Worm (Caenorhabditis elegans) whole organism, L2 larva: ENCODE measurements around the gene srv-2.

Experiments
- F13H6.1 ChIP-seq: sonication (generic microtip); optimal IDR thresholded peaks from 2 replicates; lab custom pipeline; 2016; ENCODE audit warnings: missing genetic modification characterization, missing compliant biosample characterization
- Y55F3AM.14 ChIP-seq: fragments of 200-800 bp; sonication (Bioruptor generic); optimal IDR thresholded peaks from 2 replicates; lab custom pipeline; 2018; ENCODE audit warnings: mild to moderate bottlenecking, missing genetic modification characterization, missing compliant biosample characterization
- ZK546.5 ChIP-seq: sonication (generic microtip); optimal IDR thresholded peaks from 2 replicates; lab custom pipeline; 2017; ENCODE audit warnings: missing biosample characterization, missing genetic modification characterization
- aly-2 ChIP-seq: fragments of 150-350 bp; optimal IDR thresholded peaks from 2 replicates; lab custom pipeline; 2014; ENCODE audit warnings: missing biosample characterization, missing genetic modification characterization
- ama-1 ChIP-seq: fragments of 150-350 bp; optimal IDR thresholded peaks from 2 replicates; lab custom pipeline; 2018; ENCODE audit warnings: inconsistent platforms
- blmp-1 ChIP-seq: sonication (generic microtip); optimal IDR thresholded peaks from 2 replicates; lab custom pipeline; 2017; ENCODE audit warnings: missing genetic modification characterization, mild to moderate bottlenecking, missing compliant biosample characterization, antibody characterized with exemption, moderate library complexity; ENCODE audit not compliant: insufficient read depth
- ceh-16 ChIP-seq: fragments of 150-350 bp; optimal IDR thresholded peaks from 2 replicates; lab custom pipeline; 2014; ENCODE audit warnings: missing biosample characterization, missing genetic modification characterization
- ceh-82 ChIP-seq: fragments of 150-350 bp; optimal IDR thresholded peaks from 2 replicates; lab custom pipeline; 2014; ENCODE audit warnings: missing biosample characterization, missing genetic modification characterization
- crh-2 ChIP-seq: sonication (generic microtip); optimal IDR thresholded peaks from 2 replicates; lab custom pipeline; 2017; ENCODE audit warnings: missing biosample characterization, missing genetic modification characterization
- dmd-4 ChIP-seq: sonication (generic microtip); optimal IDR thresholded peaks from 2 replicates; lab custom pipeline; 2017; ENCODE audit warnings: missing biosample characterization, missing genetic modification characterization
- elt-1 ChIP-seq: fragments of 150-350 bp; optimal IDR thresholded peaks from 2 replicates; lab custom pipeline; 2014; ENCODE audit warnings: missing biosample characterization, missing genetic modification characterization
- elt-3 ChIP-seq: sonication (generic microtip); optimal IDR thresholded peaks from 2 replicates; lab custom pipeline; 2017; ENCODE audit warnings: missing biosample characterization, missing genetic modification characterization
- fos-1 ChIP-seq: fragments of 150-350 bp; optimal IDR thresholded peaks from 2 replicates; lab custom pipeline; 2014; ENCODE audit warnings: missing biosample characterization, missing genetic modification characterization
- lin-11 ChIP-seq: fragments of 150-350 bp; sonication (generic microtip); optimal IDR thresholded peaks from 2 replicates; lab custom pipeline; 2014; ENCODE audit warnings: missing biosample characterization, missing genetic modification characterization, inconsistent platforms, mixed read lengths
- lin-13 ChIP-seq: fragments of 150-350 bp; optimal IDR thresholded peaks from 2 replicates; lab custom pipeline; 2014; ENCODE audit warnings: missing biosample characterization, missing genetic modification reagents, missing genetic modification characterization
- lsy-2 ChIP-seq, 2 experiments: fragments of 150-350 bp in 1 of 2; sonication (generic microtip) in 1 of 2; optimal IDR thresholded peaks; 2 replicates each; lab custom pipeline; 2014 to 2017; ENCODE audit warnings: missing biosample characterization in 2 of 2, missing genetic modification characterization in 2 of 2
- mab-5 ChIP-seq: fragments of 150-350 bp; optimal IDR thresholded peaks from 2 replicates; lab custom pipeline; 2014; ENCODE audit warnings: missing biosample characterization, missing genetic modification characterization
- mbf-1 ChIP-seq: sonication (generic microtip); optimal IDR thresholded peaks from 2 replicates; lab custom pipeline; 2017; ENCODE audit warnings: missing biosample characterization, missing genetic modification characterization
- mdl-1 ChIP-seq, 2 experiments: fragments of 150-350 bp in 1 of 2; sonication (generic microtip) in 1 of 2; optimal IDR thresholded peaks; 2 replicates each; lab custom pipeline; 2017; ENCODE audit warnings: missing biosample characterization in 2 of 2, missing genetic modification characterization in 2 of 2
- nhr-10 ChIP-seq: sonication (generic microtip); optimal IDR thresholded peaks from 2 replicates; lab custom pipeline; 2017; ENCODE audit warnings: missing biosample characterization, missing genetic modification characterization
- nhr-11 ChIP-seq: fragments of 150-350 bp; optimal IDR thresholded peaks from 2 replicates; lab custom pipeline; 2014; ENCODE audit warnings: missing biosample characterization, missing genetic modification characterization
- nhr-21 ChIP-seq: fragments of 150-350 bp; optimal IDR thresholded peaks from 2 replicates; lab custom pipeline; 2014; ENCODE audit warnings: missing biosample characterization, missing genetic modification characterization
- nhr-23 ChIP-seq: fragments of 150-350 bp; optimal IDR thresholded peaks from 2 replicates; lab custom pipeline; 2014; ENCODE audit warnings: missing biosample characterization, missing genetic modification reagents, missing genetic modification characterization
- nhr-77 ChIP-seq: fragments of 150-350 bp; optimal IDR thresholded peaks from 2 replicates; lab custom pipeline; 2014; ENCODE audit warnings: missing biosample characterization, missing genetic modification characterization
- peb-1 ChIP-seq: fragments of 150-350 bp; optimal IDR thresholded peaks from 2 replicates; lab custom pipeline; 2014; ENCODE audit warnings: missing biosample characterization, missing genetic modification characterization
- sem-4 ChIP-seq: fragments of 150-350 bp; optimal IDR thresholded peaks from 2 replicates; lab custom pipeline; 2014; ENCODE audit warnings: missing biosample characterization, missing genetic modification reagents, missing genetic modification characterization
- skn-1 ChIP-seq: sonication (generic microtip); optimal IDR thresholded peaks from 2 replicates; lab custom pipeline; 2017; ENCODE audit warnings: missing biosample characterization, missing genetic modification characterization
- snpc-4 ChIP-seq: fragments of 150-350 bp; optimal IDR thresholded peaks from 2 replicates; lab custom pipeline; 2014; ENCODE audit warnings: missing biosample characterization, missing genetic modification characterization
- unc-55 ChIP-seq: fragments of 150-350 bp; sonication (generic microtip); optimal IDR thresholded peaks from 3 replicates; lab custom pipeline; 2014; ENCODE audit warnings: missing biosample characterization, missing genetic modification reagents, missing genetic modification characterization
- zag-1 ChIP-seq: fragments of 150-350 bp; optimal IDR thresholded peaks from 2 replicates; lab custom pipeline; 2014; ENCODE audit warnings: missing biosample characterization, missing genetic modification characterization
- ztf-11 ChIP-seq: sonication (generic microtip); optimal IDR thresholded peaks from 2 replicates; lab custom pipeline; 2017; ENCODE audit warnings: missing biosample characterization, missing genetic modification characterization
- ztf-4 ChIP-seq: fragments of 150-350 bp; optimal IDR thresholded peaks from 2 replicates; lab custom pipeline; 2014; ENCODE audit warnings: missing biosample characterization, missing genetic modification characterization

Gene srv-2

ce11 chrII:10603560-10603959, 1.5 kb upstream of the srv-2 start:
- no peak for TF ChIP-seq zag-1 (tag; lab: Kevin White, UChicago)
- TF ChIP-seq ztf-4 (tag; lab: Kevin White, UChicago) = no peak
- no peak for TF ChIP-seq lsy-2 (tag; optimal IDR thresholded peaks at IDR 0.05; lab: Kevin White, UChicago)
- TF ChIP-seq nhr-21 (tag; lab: Kevin White, UChicago) = no peak
- no peak for TF ChIP-seq Y55F3AM.14 (GFP tag; lab: Kevin White, UChicago)
- TF ChIP-seq peb-1 (tag; lab: Kevin White, UChicago) = no peak
- no peak for TF ChIP-seq ama-1 (lab: Kevin White, UChicago)
- TF ChIP-seq lin-11 (tag; lab: Kevin White, UChicago) = no peak
- TF ChIP-seq mbf-1 = no peak
- TF ChIP-seq ceh-16 (tag; lab: Kevin White, UChicago) = no peak
- TF ChIP-seq nhr-77 = no peak
- no peak for TF ChIP-seq nhr-11 (tag; lab: Kevin White, UChicago)
- no peak for TF ChIP-seq skn-1 (tag; lab: Kevin White, UChicago)
- no peak for TF ChIP-seq blmp-1 (tag; lab: Kevin White, UChicago)
- no peak for TF ChIP-seq nhr-23
- no peak for TF ChIP-seq sem-4 (tag; lab: Kevin White, UChicago)
- no peak for TF ChIP-seq ceh-82 (tag; lab: Kevin White, UChicago)
- no peak for TF ChIP-seq mdl-1 (tag; optimal IDR thresholded peaks at IDR 0.05; lab: Kevin White, UChicago)
- TF ChIP-seq crh-2 (tag; lab: Kevin White, UChicago) = no peak
- no peak for TF ChIP-seq dmd-4 (tag; lab: Kevin White, UChicago)

DNA sequence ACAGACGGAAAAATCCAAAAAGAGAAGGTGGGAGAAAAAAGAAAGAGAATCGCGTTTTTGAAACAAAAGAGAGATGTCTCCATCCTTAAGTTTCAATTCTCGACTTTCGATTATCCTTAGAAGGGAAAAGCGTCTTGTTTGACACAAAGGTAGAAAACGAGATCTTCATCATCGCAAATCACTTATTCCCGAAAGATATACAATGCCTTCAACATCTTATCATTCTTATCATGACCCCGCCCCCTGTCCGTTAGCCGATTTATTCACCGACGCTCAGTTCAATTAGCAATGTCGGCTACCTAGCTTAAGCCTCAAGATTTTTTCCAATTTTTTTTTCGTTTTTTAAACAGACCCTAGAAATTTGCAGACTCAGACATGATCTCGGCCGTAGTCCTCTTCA, 3.1 kb downstream of the srv-2 start, which contains the start of gene C14A4.9:
C14A4.9 (plus strand) TSS at position 368 of the 400 bp plus-strand sequence.
- TF ChIP-seq unc-55 (GFP tag; lab: Kevin White, UChicago) (no peak), blmp-1 (tag; lab: Kevin White, UChicago) (peak; percentile 26)

- TF ChIP-seq nhr-77 = no peak
- TF ChIP-seq ztf-11 (tag; lab: Kevin White, UChicago) = no peak
- no peak for TF ChIP-seq mab-5 (tag; lab: Kevin White, UChicago)
- TF ChIP-seq nhr-23 = no peak
- no peak for TF ChIP-seq snpc-4 (tag; lab: Kevin White, UChicago)
- TF ChIP-seq sem-4 (tag; lab: Kevin White, UChicago) = no peak
These were observed 4.0 kb downstream of the srv-2 start, which contains the start of gene C14A4.8 for ce11 chrII:10598039-10598438. Gene C14A4.8, minus strand, starts transcription at chrII:10598139.

DNA sequence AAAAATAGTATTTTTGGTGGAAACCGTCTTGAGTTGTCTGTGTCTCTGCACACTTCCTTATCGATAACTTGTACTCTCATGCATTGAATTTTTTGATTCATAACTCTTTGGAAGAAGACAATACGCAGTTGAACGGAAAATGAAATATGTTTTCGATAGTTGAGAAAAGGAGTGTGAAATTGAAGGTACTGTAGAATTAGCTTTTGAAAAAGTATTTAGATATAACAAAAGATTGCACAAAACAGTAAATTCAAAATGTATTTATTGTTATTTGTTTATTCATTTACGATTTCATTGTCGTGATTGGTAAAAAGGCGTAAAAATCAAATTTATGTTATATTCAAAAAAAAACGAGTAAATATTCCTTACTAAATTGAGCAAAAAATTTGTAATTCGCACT, 5.6 kb downstream of the srv-2 start, which contains the start of gene C14A4.7:
C14A4.7 (minus strand) TSS at position 101 of the 400 bp plus-strand sequence.
- TF ChIP-seq fos-1 (tag; lab: Kevin White, UChicago) (peak; percentile 37), lsy-2 (tag; optimal IDR thresholded peaks at IDR 0.05; lab: Kevin White, UChicago) (no peak)

- TF ChIP-seq crh-2 (tag; lab: Kevin White, UChicago) (peak; percentile 54), zag-1 (tag; lab: Kevin White, UChicago) (no peak), fos-1 (tag; lab: Kevin White, UChicago) (peak; percentile 74), F13H6.1 (tag; lab: Kevin White, UChicago) (no peak)
These were observed 7.3 kb downstream of the srv-2 start, which contains the start of gene C14A4.6 for ce11 chrII:10594758-10595157. Gene C14A4.6, minus strand, starts transcription at chrII:10594776.

DNA sequence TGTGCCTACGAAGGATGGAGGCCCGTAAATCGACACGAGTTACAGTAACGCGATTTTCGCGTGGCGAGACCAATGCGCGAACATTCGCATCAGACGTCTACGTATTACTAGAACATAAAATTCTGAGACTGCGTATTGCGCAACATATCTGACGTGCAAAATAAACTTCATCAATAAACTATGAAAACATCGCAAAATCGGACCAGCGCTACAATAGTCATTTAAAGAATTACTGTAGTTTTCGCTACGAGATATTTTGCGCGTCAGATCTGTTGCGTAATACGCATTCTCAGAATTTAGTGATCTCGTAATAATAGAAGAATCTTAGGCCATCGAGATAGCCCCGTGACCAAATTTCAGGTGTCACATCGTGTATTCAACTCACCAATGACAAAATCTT, 7.8 kb downstream of the srv-2 start:
- TF ChIP-seq ZK546.5 (tag; lab: Kevin White, UChicago) (no peak), lin-13 (GFP tag; lab: Kevin White, UChicago) (no peak), elt-3 (no peak), mdl-1 (tag; optimal IDR thresholded peaks at IDR 0.05; lab: Kevin White, UChicago) (no peak), elt-1 (tag; lab: Kevin White, UChicago) (no peak), nhr-11 (tag; lab: Kevin White, UChicago) (no peak), aly-2 (tag; lab: Kevin White, UChicago) (no peak), sem-4 (tag; lab: Kevin White, UChicago) (no peak), ama-1 (lab: Kevin White, UChicago) (no peak), lsy-2 (tag; optimal IDR thresholded peaks at IDR 0.05; lab: Kevin White, UChicago) (no peak), nhr-10 (no peak), peb-1 (tag; lab: Kevin White, UChicago) (no peak)
